Fruit fly (Drosophila melanogaster): ENCODE results near the gene CG33985.

- TF ChIP-seq h (GFP tag; optimal IDR thresholded peaks at IDR 0.05) (no peak), dsf (GFP tag; optimal IDR thresholded peaks at IDR 0.05; ENCODE audit: borderline replicate concordance) (no peak), pan (optimal IDR thresholded peaks at IDR 0.05) (no peak), Abd-B (GFP tag; optimal IDR thresholded peaks at IDR 0.05) (no peak), N (GFP tag; optimal IDR thresholded peaks at IDR 0.05) (no peak), br (GFP tag; optimal IDR thresholded peaks at IDR 0.05) (no peak), psq (GFP tag; optimal IDR thresholded peaks at IDR 0.05) (no peak)
Measured at dm6 chr3L:15513264-15513663, 13.3 kb downstream of the CG33985 start.
